Worm (Caenorhabditis elegans) whole organism, L3 larva: ENCODE data around the gene rps-1.

ENCODE experiments used
- R02D3.7 ChIP-seq: fragments of 150-350 bp; optimal IDR thresholded peaks from 2 replicates; lab custom pipeline; 2014; ENCODE audit warnings: missing biosample characterization, missing genetic modification characterization
- ZK546.5 ChIP-seq: sonication (generic microtip); optimal IDR thresholded peaks from 2 replicates; lab custom pipeline; 2017; ENCODE audit warnings: missing biosample characterization, missing genetic modification characterization
- aly-2 ChIP-seq: fragments of 150-350 bp; optimal IDR thresholded peaks from 2 replicates; lab custom pipeline; 2014; ENCODE audit warnings: missing biosample characterization, missing genetic modification characterization
- ama-1 ChIP-seq: fragments of 150-350 bp; optimal IDR thresholded peaks from 2 replicates; lab custom pipeline; 2018
- ceh-16 ChIP-seq: sonication (generic microtip); optimal IDR thresholded peaks from 2 replicates; lab custom pipeline; 2017; ENCODE audit warnings: missing biosample characterization, missing genetic modification characterization
- ceh-82 ChIP-seq: fragments of 150-350 bp; optimal IDR thresholded peaks from 2 replicates; lab custom pipeline; 2014; ENCODE audit warnings: missing biosample characterization, missing genetic modification characterization
- ceh-9 ChIP-seq: sonication (generic microtip); optimal IDR thresholded peaks from 2 replicates; lab custom pipeline; 2018; ENCODE audit warnings: missing biosample characterization, missing genetic modification characterization
- egl-27 ChIP-seq: sonication (generic microtip); optimal IDR thresholded peaks from 4 replicates; lab custom pipeline; 2017; ENCODE audit warnings: missing biosample characterization, missing genetic modification reagents, missing genetic modification characterization
- egl-5 ChIP-seq: fragments of 150-350 bp; optimal IDR thresholded peaks from 2 replicates; lab custom pipeline; 2017; ENCODE audit warnings: missing biosample characterization, missing genetic modification reagents, missing genetic modification characterization, inconsistent platforms
- elt-2 ChIP-seq: sonication (generic microtip); optimal IDR thresholded peaks from 2 replicates; lab custom pipeline; 2016; ENCODE audit warnings: missing genetic modification reagents, mild to moderate bottlenecking, missing genetic modification characterization, missing compliant biosample characterization
- eor-1 ChIP-seq, 2 experiments: fragments of 150-350 bp; optimal IDR thresholded peaks; 2 replicates each; lab custom pipeline; 2014 to 2018; ENCODE audit warnings: missing biosample characterization in 2 of 2, missing genetic modification characterization in 2 of 2
- fkh-10 ChIP-seq: sonication (generic microtip); optimal IDR thresholded peaks from 2 replicates; lab custom pipeline; 2017; ENCODE audit warnings: missing biosample characterization, missing genetic modification reagents, missing genetic modification characterization
- fos-1 ChIP-seq: fragments of 150-350 bp; optimal IDR thresholded peaks from 2 replicates; lab custom pipeline; 2014; ENCODE audit warnings: missing biosample characterization, missing genetic modification characterization
- hmg-11 ChIP-seq: sonication (generic microtip); optimal IDR thresholded peaks from 2 replicates; lab custom pipeline; 2016; ENCODE audit warnings: missing genetic modification characterization, missing compliant biosample characterization
- jun-1 ChIP-seq: fragments of 150-350 bp; optimal IDR thresholded peaks from 2 replicates; lab custom pipeline; 2014; ENCODE audit warnings: missing biosample characterization, missing genetic modification reagents, missing genetic modification characterization
- lin-15B ChIP-seq: fragments of 150-350 bp; optimal IDR thresholded peaks from 2 replicates; lab custom pipeline; 2014; ENCODE audit warnings: missing biosample characterization, missing genetic modification characterization
- lin-39 ChIP-seq: fragments of 150-350 bp; optimal IDR thresholded peaks from 2 replicates; lab custom pipeline; 2018; ENCODE audit warnings: missing biosample characterization, missing genetic modification reagents, missing genetic modification characterization
- nhr-11 ChIP-seq: fragments of 150-350 bp; optimal IDR thresholded peaks from 2 replicates; lab custom pipeline; 2014; ENCODE audit warnings: missing biosample characterization, missing genetic modification characterization
- nhr-12 ChIP-seq: fragments of 150-350 bp; optimal IDR thresholded peaks from 2 replicates; lab custom pipeline; 2014; ENCODE audit warnings: missing biosample characterization, missing genetic modification characterization
- nhr-23 ChIP-seq: fragments of 150-350 bp; optimal IDR thresholded peaks from 2 replicates; lab custom pipeline; 2014; ENCODE audit warnings: missing biosample characterization, missing genetic modification reagents, missing genetic modification characterization
- nhr-237 ChIP-seq: fragments of 150-350 bp; optimal IDR thresholded peaks from 2 replicates; lab custom pipeline; 2014; ENCODE audit warnings: missing biosample characterization, missing genetic modification characterization
- nhr-25 ChIP-seq: sonication (generic microtip); optimal IDR thresholded peaks from 2 replicates; lab custom pipeline; 2017; ENCODE audit warnings: missing biosample characterization, missing genetic modification characterization
- nhr-28 ChIP-seq: fragments of 150-350 bp; optimal IDR thresholded peaks from 2 replicates; lab custom pipeline; 2014; ENCODE audit warnings: missing biosample characterization, missing genetic modification characterization
- nhr-67 ChIP-seq: fragments of 150-350 bp; optimal IDR thresholded peaks from 2 replicates; lab custom pipeline; 2014; ENCODE audit warnings: missing biosample characterization, missing genetic modification characterization
- nhr-76 ChIP-seq: fragments of 150-350 bp; sonication (generic microtip); optimal IDR thresholded peaks from 5 replicates; lab custom pipeline; 2014; ENCODE audit warnings: missing biosample characterization, missing genetic modification characterization
- nhr-77 ChIP-seq: fragments of 150-350 bp; optimal IDR thresholded peaks from 2 replicates; lab custom pipeline; 2014; ENCODE audit warnings: missing biosample characterization, missing genetic modification characterization
- pqm-1 ChIP-seq: fragments of 150-350 bp; optimal IDR thresholded peaks from 2 replicates; lab custom pipeline; 2017; ENCODE audit warnings: missing biosample characterization, missing genetic modification characterization, inconsistent platforms
- skn-1 ChIP-seq: fragments of 150-350 bp; optimal IDR thresholded peaks from 2 replicates; lab custom pipeline; 2014; ENCODE audit warnings: missing biosample characterization, missing genetic modification characterization
- ztf-11 ChIP-seq: fragments of 150-350 bp; optimal IDR thresholded peaks from 2 replicates; lab custom pipeline; 2014; ENCODE audit warnings: missing biosample characterization, missing genetic modification characterization

The rps-1 gene

DNA sequence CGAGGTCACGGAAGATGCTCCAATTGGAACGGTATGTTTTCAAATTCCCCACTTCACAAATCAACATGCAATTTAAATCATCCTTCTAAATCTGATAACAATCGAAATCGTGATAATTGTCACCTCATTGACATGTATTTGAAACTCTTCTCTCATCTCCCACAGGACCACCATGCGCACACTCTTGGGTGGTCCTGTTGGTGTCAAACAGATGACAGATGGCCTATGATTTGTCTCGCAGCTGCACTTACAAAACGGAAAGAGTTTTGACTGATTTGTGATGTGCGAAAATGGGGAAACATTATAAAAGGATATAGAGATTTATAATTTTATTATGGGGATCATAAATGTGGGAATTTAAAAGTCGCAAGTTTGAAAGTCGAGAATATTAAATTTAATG is 47.7 kb downstream of the rps-1 start:
- no peak for TF ChIP-seq jun-1
- TF ChIP-seq nhr-12 (tag; lab: Kevin White, UChicago) = no peak
- TF ChIP-seq nhr-25 (tag; lab: Kevin White, UChicago) = no peak
- no peak for TF ChIP-seq ZK546.5 (tag; lab: Kevin White, UChicago)
- TF ChIP-seq fkh-10 = no peak
- no peak for TF ChIP-seq elt-2 (tag; lab: Kevin White, UChicago)
- TF ChIP-seq aly-2 = no peak
- no peak for TF ChIP-seq ceh-16 (tag; lab: Kevin White, UChicago)
- TF ChIP-seq skn-1 (tag; lab: Kevin White, UChicago) = no peak
- TF ChIP-seq lin-39 (tag; lab: Kevin White, UChicago) = no peak
- TF ChIP-seq ceh-82 (tag; lab: Kevin White, UChicago) = no peak
- TF ChIP-seq nhr-76 (tag; lab: Kevin White, UChicago) = no peak
- no peak for TF ChIP-seq pqm-1 (tag; lab: Kevin White, UChicago)
- no peak for TF ChIP-seq nhr-237 (tag; lab: Kevin White, UChicago)
- TF ChIP-seq ztf-11 (tag; lab: Kevin White, UChicago) = no peak
- no peak for TF ChIP-seq nhr-77 (tag; lab: Kevin White, UChicago)
- no peak for TF ChIP-seq nhr-28 (tag; lab: Kevin White, UChicago)
- no peak for TF ChIP-seq ceh-9 (tag; lab: Kevin White, UChicago)
- no peak for TF ChIP-seq nhr-67 (tag; lab: Kevin White, UChicago)
- no peak for TF ChIP-seq eor-1 (tag; optimal IDR thresholded peaks at IDR 0.05; lab: Kevin White, UChicago)

DNA sequence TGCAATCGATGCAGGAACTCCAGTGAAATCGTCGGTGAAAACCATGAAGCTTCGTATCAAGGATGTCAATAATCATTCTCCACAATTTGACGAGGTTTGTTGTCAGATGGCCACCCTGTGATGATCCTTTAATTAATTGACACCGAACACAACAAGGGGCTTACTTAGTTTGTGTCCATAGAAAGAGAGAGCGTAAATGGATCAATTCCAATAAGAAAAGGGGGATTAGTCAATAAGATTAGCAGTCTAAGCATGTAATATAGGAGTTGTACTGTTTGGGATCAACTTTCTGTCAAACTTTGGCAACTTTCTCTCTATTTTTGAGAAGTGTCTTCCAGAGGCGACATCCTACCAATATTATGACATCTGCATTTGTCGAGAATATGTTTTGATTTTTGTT is 48.4 kb downstream of the rps-1 start:
- TF ChIP-seq ztf-11 (tag; lab: Kevin White, UChicago) = no peak
- no peak for TF ChIP-seq lin-15B (tag; lab: Kevin White, UChicago)
- TF ChIP-seq hmg-11 (tag; lab: Kevin White, UChicago) = no peak
- TF ChIP-seq fos-1 (tag; lab: Kevin White, UChicago) = no peak
- TF ChIP-seq R02D3.7 (tag; lab: Kevin White, UChicago) = no peak
- TF ChIP-seq ceh-16 (tag; lab: Kevin White, UChicago) = no peak
- TF ChIP-seq egl-27 = no peak
- no peak for TF ChIP-seq elt-2 (tag; lab: Kevin White, UChicago)
- no peak for TF ChIP-seq ZK546.5 (tag; lab: Kevin White, UChicago)
- no peak for TF ChIP-seq egl-5 (tag; lab: Kevin White, UChicago)
- no peak for TF ChIP-seq ceh-82 (tag; lab: Kevin White, UChicago)
- no peak for TF ChIP-seq nhr-23 (tag; lab: Kevin White, UChicago)

DNA sequence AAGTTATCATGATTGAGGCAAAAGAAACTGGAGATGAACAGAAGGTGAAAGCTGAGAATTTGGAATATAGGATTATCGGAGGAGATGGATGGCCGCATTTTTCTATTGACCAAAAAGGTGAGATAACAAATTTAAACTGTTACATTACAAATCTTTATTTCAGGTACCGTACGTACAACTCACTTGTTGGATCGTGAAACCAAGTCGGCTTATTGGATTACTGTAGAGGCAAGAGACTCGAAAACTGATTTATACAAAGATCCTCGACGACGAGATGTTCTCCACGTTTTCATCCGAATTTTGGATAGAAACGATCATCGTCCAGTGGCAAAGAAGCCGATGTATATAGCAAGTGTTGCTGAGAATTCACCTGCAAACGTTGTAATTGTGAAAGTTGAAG is 50.3 kb downstream of the rps-1 start:
- TF ChIP-seq nhr-11 (tag; lab: Kevin White, UChicago) (no peak), ama-1 (lab: Kevin White, UChicago) (no peak)
